Fruit fly (Drosophila melanogaster): ENCODE results near the gene CG42729.

DNA sequence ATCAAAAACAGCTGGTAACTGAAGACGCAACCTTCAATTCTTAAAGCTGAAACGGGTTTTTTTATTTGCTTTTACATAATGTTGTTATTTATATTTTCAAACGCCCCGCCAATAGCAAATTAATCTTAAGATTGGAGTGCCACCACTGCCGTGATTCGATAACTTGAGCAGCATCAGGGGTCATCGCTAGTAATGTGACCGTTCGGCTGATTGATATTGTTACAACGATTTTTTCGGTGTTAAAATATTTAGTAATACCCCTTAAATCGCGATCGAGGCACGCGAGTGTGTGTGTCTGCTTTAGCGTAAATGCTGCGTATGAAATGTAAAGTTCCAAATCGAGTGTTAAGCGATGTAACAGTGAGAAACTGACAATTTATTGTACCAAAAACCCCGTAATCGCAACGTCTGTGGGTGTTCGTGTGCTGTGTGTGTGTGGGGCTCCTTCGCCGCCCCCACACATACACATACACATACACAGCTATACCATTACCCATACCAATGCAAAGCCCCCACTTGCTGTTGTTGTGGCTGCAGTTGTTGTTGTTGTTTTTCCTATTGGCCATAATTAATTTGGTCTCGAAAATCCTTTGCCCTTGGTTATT is 38.6 kb upstream of the CG42729 start, which contains the start of gene dop:
- TF ChIP-seq CG1832 (GFP tag; optimal IDR thresholded peaks at IDR 0.05) = no peak
- TF ChIP-seq gt (GFP tag; IDR thresholded peaks at IDR 0.05) = no peak
- TF ChIP-seq CG18599 (GFP tag; optimal IDR thresholded peaks at IDR 0.05) = no peak
- no peak for TF ChIP-seq sqz (GFP tag; optimal IDR thresholded peaks at IDR 0.05)
- TF ChIP-seq Nf-YC (tag; optimal IDR thresholded peaks at IDR 0.05) = no peak
- TF ChIP-seq CG2120 (GFP tag; optimal IDR thresholded peaks at IDR 0.05) = peak; percentile 35
- TF ChIP-seq lmd (GFP tag; IDR thresholded peaks at IDR 0.05) = no peak; the same call in 1 of the 2 replicates
- no peak for TF ChIP-seq CG12155 (GFP tag; optimal IDR thresholded peaks at IDR 0.05)
- TF ChIP-seq CG4617 (GFP tag; optimal IDR thresholded peaks at IDR 0.05; ENCODE audit: borderline replicate concordance) = peak; percentile 59
- TF ChIP-seq CG30431 (GFP tag; optimal IDR thresholded peaks at IDR 0.05) = no peak
- TF ChIP-seq CG10543 (GFP tag; optimal IDR thresholded peaks at IDR 0.05) = no peak
- no peak for TF ChIP-seq CG15269 (tag; optimal IDR thresholded peaks at IDR 0.05)

All from whole organism, embryonic.